Worm (Caenorhabditis elegans) whole organism, L2 larva: ENCODE measurements around the gene R11.4.

Source experiments
- lin-11 ChIP-seq: fragments of 150-350 bp; sonication (generic microtip); optimal IDR thresholded peaks from 2 replicates; lab custom pipeline; 2014; ENCODE audit warnings: missing biosample characterization, missing genetic modification characterization, inconsistent platforms, mixed read lengths
- nhr-77 ChIP-seq: fragments of 150-350 bp; optimal IDR thresholded peaks from 2 replicates; lab custom pipeline; 2014; ENCODE audit warnings: missing biosample characterization, missing genetic modification characterization

DNA sequence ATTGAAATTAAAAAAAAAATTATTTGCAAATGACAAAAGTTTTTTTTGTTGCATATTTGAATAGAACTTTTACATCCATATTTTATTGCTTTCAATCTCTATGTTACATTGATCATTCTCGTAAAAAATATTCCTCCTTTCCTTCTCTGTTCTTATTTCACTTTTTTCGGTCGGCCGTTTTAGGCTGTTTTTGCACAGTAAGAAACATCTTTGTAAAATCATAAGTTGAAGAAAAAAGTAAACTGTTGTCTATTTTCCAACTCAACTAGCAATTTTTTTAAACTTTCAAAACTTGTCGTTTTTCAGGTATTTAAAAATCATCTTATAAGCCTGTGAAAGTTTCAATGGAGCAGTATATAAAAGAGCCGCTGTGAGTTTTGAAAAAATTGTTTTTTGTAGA, 18.2 kb upstream of the R11.4 start, which contains the start of gene F23A7.5:
- TF ChIP-seq nhr-77 (no peak), lin-11 (tag; lab: Kevin White, UChicago) (no peak)
